Worm (Caenorhabditis elegans): Measurements from ENCODE around the gene hach-1.

DNA sequence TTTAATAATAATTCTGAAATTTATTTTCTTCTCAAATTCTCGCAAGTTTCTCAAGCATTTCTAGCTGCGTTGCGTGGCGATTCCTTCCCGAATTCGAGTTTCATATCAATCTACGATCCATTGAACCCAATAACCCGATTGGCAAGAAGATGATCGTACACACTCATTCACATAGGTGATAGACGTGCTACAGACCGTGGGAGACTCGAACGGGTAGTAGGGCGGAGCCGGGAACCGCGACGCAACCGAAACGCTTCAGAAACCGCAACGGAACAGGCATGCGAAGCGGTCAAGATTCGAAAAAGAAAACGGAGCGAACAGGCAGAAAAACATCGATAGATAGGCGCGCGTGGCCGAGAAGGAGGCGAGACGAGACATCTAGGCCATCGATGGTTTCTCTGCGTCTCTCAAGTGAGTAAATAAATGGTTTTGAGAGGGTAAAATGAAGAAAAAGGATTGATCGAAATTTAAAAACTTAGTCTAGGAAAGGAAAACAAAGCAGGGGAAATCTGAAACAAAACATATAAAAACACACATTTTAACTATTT, 48.3 kb downstream of the hach-1 start, which contains the start of gene madf-11:
- TF ChIP-seq W03F9.2 (tag; optimal IDR thresholded peaks at IDR 0.05) (no peak), him-1 (tag; optimal IDR thresholded peaks at IDR 0.05) (no peak)
